Worm (Caenorhabditis elegans) whole organism, L4 larva: ENCODE results near the gene ets-9.

Experiments used
- R02D3.7 ChIP-seq: fragments of 150-350 bp; sonication (generic microtip); optimal IDR thresholded peaks from 3 replicates; lab custom pipeline; 2014; ENCODE audit warnings: missing biosample characterization, missing genetic modification characterization
- aly-2 ChIP-seq: sonication (generic microtip); optimal IDR thresholded peaks from 2 replicates; lab custom pipeline; 2018; ENCODE audit warnings: missing biosample characterization, missing genetic modification characterization
- ama-1 ChIP-seq: fragments of 150-350 bp; optimal IDR thresholded peaks from 2 replicates; lab custom pipeline; 2014; ENCODE audit warnings: inconsistent platforms, mixed read lengths
- dmd-6 ChIP-seq: fragments of 200-800 bp; sonication (Bioruptor generic); IDR thresholded peaks from 2 replicates; pipeline ENCODE4 v1.3.6; 2022; ENCODE audit warnings: missing genetic modification reagents, missing genetic modification characterization, missing compliant biosample characterization
- dmd-8 ChIP-seq: fragments of 200-800 bp; sonication (Bioruptor generic); IDR thresholded peaks from 2 replicates; pipeline ENCODE4 v1.3.6; 2022; ENCODE audit warnings: missing genetic modification characterization, missing compliant biosample characterization
- lin-13 ChIP-seq: fragments of 150-350 bp; optimal IDR thresholded peaks from 2 replicates; lab custom pipeline; 2014; ENCODE audit warnings: missing biosample characterization, missing genetic modification reagents, missing genetic modification characterization
- nhr-10 ChIP-seq: fragments of 150-350 bp; optimal IDR thresholded peaks from 2 replicates; lab custom pipeline; 2014; ENCODE audit warnings: missing biosample characterization, missing genetic modification characterization
- nhr-11 ChIP-seq: fragments of 150-350 bp; optimal IDR thresholded peaks from 2 replicates; lab custom pipeline; 2014; ENCODE audit warnings: missing biosample characterization, missing genetic modification characterization
- nhr-237 ChIP-seq: sonication (generic microtip); optimal IDR thresholded peaks from 2 replicates; lab custom pipeline; 2017; ENCODE audit warnings: missing biosample characterization, missing genetic modification characterization
- nhr-76 ChIP-seq: fragments of 150-350 bp; optimal IDR thresholded peaks from 2 replicates; lab custom pipeline; 2014; ENCODE audit warnings: missing biosample characterization, missing genetic modification characterization
- unc-130 ChIP-seq: sonication (generic microtip); optimal IDR thresholded peaks from 2 replicates; lab custom pipeline; 2016; ENCODE audit warnings: missing genetic modification reagents, missing genetic modification characterization, missing compliant biosample characterization
- unc-39 ChIP-seq: sonication (generic microtip); optimal IDR thresholded peaks from 2 replicates; lab custom pipeline; 2017; ENCODE audit warnings: missing biosample characterization, missing genetic modification characterization
- unc-62 ChIP-seq, 3 experiments: fragments of 150-350 bp in 1 of 3; sonication (generic microtip); optimal IDR thresholded peaks in 2 of 3; peaks in 1 of 3; 1 replicate in 1 of 3; 2 replicates in 2 of 3; lab custom pipeline; 2014 to 2017; ENCODE audit warnings: missing biosample characterization in 3 of 3, missing genetic modification characterization in 3 of 3, missing genetic modification reagents in 3 of 3, missing genotype in 1 of 3

DNA sequence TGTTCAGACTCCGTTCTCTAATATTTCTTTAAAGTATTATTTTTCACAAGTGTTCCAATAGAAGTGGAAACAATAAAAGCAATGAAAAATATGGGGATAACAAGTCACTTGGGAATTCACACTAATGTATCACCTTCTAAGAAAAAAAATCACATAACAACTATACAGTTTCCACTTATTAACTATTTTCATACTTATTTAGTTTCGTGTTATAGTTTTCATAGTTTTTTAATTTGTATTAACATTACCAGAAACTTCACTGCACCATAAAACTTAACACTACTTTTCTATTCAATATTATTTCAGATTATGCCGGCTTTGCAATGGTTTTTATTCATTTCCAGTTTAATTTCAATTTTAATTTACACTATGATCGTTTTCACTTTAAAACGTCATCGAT is 27.5 kb upstream of the ets-9 start, which contains the start of gene srv-5:
- TF ChIP-seq R02D3.7 (tag; lab: Kevin White, UChicago) (no peak), unc-130 (no peak), nhr-237 (tag; lab: Kevin White, UChicago) (no peak), unc-39 (no peak), dmd-6 (no peak), lin-13 (no peak), nhr-10 (no peak), ama-1 (lab: Kevin White, UChicago) (no peak), unc-62 (GFP tag; optimal IDR thresholded peaks at IDR 0.05 in 1 of 2; lab: Kevin White, UChicago) (no peak), unc-62 (tag; optimal IDR thresholded peaks at IDR 0.05; lab: Kevin White, UChicago) (no peak), nhr-11 (tag; lab: Kevin White, UChicago) (no peak), nhr-76 (tag; lab: Kevin White, UChicago) (no peak), dmd-8 (GFP tag; lab: Robert Waterston, UW) (no peak), aly-2 (no peak)
